Fruit fly (Drosophila melanogaster): ENCODE measurements around the gene p115.
A peak's percentile ranks its signal among the peaks of the same experiment; 100 is the strongest.

dm6 chrX:7944772-7945722, 51.2 kb downstream of the p115 start:
- TF ChIP-seq CG7368 (GFP tag; optimal IDR thresholded peaks at IDR 0.05) (peak; percentile 61), fd85E (GFP tag; optimal IDR thresholded peaks at IDR 0.05) (no peak), Blimp-1 (GFP tag; optimal IDR thresholded peaks at IDR 0.05) (peak; percentile 55), Hr38 (GFP tag; optimal IDR thresholded peaks at IDR 0.05) (no peak), CG10631 (GFP tag; optimal IDR thresholded peaks at IDR 0.05) (peak; percentile 66), CG11762 (GFP tag; optimal IDR thresholded peaks at IDR 0.05; ENCODE audit: insufficient read depth) (peak; percentile 45), topi (GFP tag; optimal IDR thresholded peaks at IDR 0.05) (peak; percentile 75), cyc (GFP tag; optimal IDR thresholded peaks at IDR 0.05) (peak; percentile 75), net (GFP tag; optimal IDR thresholded peaks at IDR 0.05) (peak; percentile 42)

Data from whole organism, prepupa.